Fruit fly (Drosophila melanogaster): ENCODE measurements around the gene Madm.

The Madm gene

DNA sequence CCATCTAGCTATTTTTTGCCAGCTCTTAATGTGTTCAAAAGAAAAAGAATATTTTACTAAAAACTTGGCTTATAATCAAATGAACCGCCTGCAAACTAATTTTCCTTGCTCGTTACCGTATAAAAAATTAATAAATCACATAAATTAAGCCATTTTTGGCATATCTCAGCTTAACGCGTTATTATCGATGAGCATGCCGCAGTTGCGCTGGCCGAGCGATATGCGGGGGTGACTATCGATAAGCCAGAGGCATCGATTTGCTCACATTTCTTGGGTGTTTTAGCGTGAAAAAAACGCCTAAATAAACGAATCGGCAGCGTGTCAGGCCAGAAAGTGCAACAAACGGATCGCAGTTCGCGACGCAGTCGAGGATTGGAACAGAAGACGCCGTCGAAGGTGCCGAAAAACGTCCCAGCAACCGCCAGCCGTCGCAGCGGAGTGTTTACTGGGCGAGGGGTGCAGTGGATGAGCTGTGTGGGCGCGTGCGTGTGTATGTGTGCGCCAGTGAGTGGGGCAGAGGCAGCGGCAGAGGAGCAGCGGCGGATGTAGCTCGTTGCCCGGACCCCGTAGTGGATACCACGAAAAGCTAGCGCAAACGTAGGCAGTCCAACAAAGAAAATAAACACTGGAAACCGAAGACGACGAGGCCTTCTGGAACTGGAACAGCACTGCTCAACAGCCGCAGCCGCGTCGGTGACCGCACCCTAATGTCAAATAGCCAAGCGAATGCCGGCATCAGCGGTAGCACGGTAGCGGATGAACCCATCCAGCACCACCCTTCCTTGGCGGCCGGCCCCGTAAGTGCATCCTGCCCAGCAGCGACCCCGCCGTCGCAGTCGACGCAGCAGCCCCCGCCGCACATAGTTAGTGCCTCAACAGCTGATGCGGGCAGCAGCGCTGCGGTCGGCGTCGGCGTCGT is at the start of gene Madm, which contains the start of gene Sym:
Gene Madm (plus strand): TSS at position 233 of the 919 bp plus-strand sequence.
Gene Sym (minus strand): TSS at position 199 of the 919 bp plus-strand sequence.
- no peak for TF ChIP-seq rn (GFP tag; IDR thresholded peaks at IDR 0.05)
- TF ChIP-seq CG9948 (tag; optimal IDR thresholded peaks at IDR 0.05), result no peak
- TF ChIP-seq CG17806 (tag; optimal IDR thresholded peaks at IDR 0.05), result no peak
- TF ChIP-seq gl (tag; optimal IDR thresholded peaks at IDR 0.05), result no peak
- TF ChIP-seq Ets98B (GFP tag; IDR thresholded peaks at IDR 0.05), result no peak
- TF ChIP-seq CG15710 (tag; optimal IDR thresholded peaks at IDR 0.05), result no peak
- no peak for TF ChIP-seq Pif1A (GFP tag; optimal IDR thresholded peaks at IDR 0.05)
- no peak for TF ChIP-seq CG32121 (GFP tag; IDR thresholded peaks at IDR 0.05)
- TF ChIP-seq EcR (GFP tag; optimal IDR thresholded peaks at IDR 0.05), result no peak
- TF ChIP-seq CG4496 (GFP tag; IDR thresholded peaks at IDR 0.05), result no peak
- TF ChIP-seq CG8159 (tag; optimal IDR thresholded peaks at IDR 0.05), result no peak
- TF ChIP-seq Snoo (tag; optimal IDR thresholded peaks at IDR 0.05), result no peak

DNA sequence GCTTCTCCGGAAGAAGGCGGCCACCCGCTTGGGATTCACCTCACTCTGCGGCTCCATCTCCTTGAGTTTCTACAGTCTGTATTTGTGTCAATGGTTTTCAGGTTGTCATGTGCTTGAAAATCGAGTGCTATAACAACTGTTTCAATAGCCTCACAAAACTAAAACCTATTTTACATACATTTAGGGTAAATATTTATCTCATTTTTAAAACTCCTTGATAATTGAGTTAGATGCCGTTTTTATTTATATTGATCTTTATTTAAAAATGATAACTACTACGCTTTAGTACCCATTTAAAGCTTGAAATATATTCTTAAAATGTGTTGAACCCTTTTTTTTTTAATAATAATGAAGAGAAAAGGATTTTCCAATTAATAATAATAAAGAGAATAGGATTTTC is 49.1 kb upstream of the Madm start, which contains the start of gene CG2104:
Gene CG2104 (minus strand): TSS at position 101 of the 400 bp plus-strand sequence.
- no peak for TF ChIP-seq Snoo (tag; optimal IDR thresholded peaks at IDR 0.05)
- TF ChIP-seq CG9948 (tag; optimal IDR thresholded peaks at IDR 0.05), result no peak
- no peak for TF ChIP-seq D1 (tag; optimal IDR thresholded peaks at IDR 0.05)

dm6 chr3R:5694461-5694860 is 47.8 kb upstream of the Madm start:
- no peak for TF ChIP-seq EcR (GFP tag; optimal IDR thresholded peaks at IDR 0.05)
- peak; percentile 81 for TF ChIP-seq CG12605 (GFP tag; IDR thresholded peaks at IDR 0.05)
- peak; percentile 40 for TF ChIP-seq CG15710 (tag; optimal IDR thresholded peaks at IDR 0.05)
- peak; percentile 78 for TF ChIP-seq CG8301 (tag; optimal IDR thresholded peaks at IDR 0.05)
- TF ChIP-seq CG4496 (GFP tag; IDR thresholded peaks at IDR 0.05), result peak; percentile 89
- peak; percentile 76 for TF ChIP-seq Pif1A (GFP tag; optimal IDR thresholded peaks at IDR 0.05)
- TF ChIP-seq CG32121 (GFP tag; IDR thresholded peaks at IDR 0.05), result peak; percentile 81
- TF ChIP-seq CG10348 (GFP tag; IDR thresholded peaks at IDR 0.05), result no peak
- peak; percentile 36 for TF ChIP-seq Pif1B (GFP tag; optimal IDR thresholded peaks at IDR 0.05)
- peak; percentile 62; the same call in 2 of the 3 replicates for TF ChIP-seq fd96Ca (GFP tag; IDR thresholded peaks at IDR 0.05)
- TF ChIP-seq Snoo (tag; optimal IDR thresholded peaks at IDR 0.05), result peak; percentile 11
- no peak for TF ChIP-seq D1 (tag; optimal IDR thresholded peaks at IDR 0.05)
- TF ChIP-seq gl (tag; optimal IDR thresholded peaks at IDR 0.05), result no peak
- peak; percentile 84 for TF ChIP-seq Ets98B (GFP tag; IDR thresholded peaks at IDR 0.05)
- no peak for TF ChIP-seq CG13204 (GFP tag; optimal IDR thresholded peaks at IDR 0.05)
- TF ChIP-seq rn (GFP tag; IDR thresholded peaks at IDR 0.05), result 0 out of 2 replicates have a peak, but pooled peaks have one; percentile 22
- peak; percentile 84 for TF ChIP-seq CG8159 (tag; optimal IDR thresholded peaks at IDR 0.05)
- TF ChIP-seq CG17806 (tag; optimal IDR thresholded peaks at IDR 0.05), result no peak
- TF ChIP-seq CG34367 (tag; optimal IDR thresholded peaks at IDR 0.05), result peak; percentile 49
- peak; percentile 61 for TF ChIP-seq CG14655 (GFP tag; optimal IDR thresholded peaks at IDR 0.05)
- TF ChIP-seq CG9948 (tag; optimal IDR thresholded peaks at IDR 0.05), result no peak

DNA sequence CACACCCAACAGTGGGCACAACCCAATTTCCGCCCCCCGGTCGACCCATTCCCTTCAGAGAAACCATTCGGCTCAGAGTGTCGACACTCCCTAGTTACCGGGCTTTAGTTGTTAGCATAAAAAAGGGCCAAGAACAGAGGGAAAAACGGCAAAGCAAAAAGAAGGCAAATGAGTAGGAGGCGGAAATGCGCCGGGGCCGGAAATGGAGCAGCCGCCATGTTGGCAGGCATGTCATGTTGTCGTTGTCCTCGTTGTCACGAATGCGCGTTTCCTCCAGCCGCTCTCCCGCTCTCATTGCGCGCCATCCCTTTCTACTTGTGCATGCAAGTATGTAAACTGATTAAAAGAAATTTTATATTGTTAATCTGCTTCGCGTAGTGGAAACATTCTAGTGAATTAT is 45.9 kb upstream of the Madm start:
- TF ChIP-seq CG4496 (GFP tag; IDR thresholded peaks at IDR 0.05) (peak; percentile 29; the same call in 1 of the 3 replicates), CG13204 (GFP tag; optimal IDR thresholded peaks at IDR 0.05) (no peak), Snoo (tag; optimal IDR thresholded peaks at IDR 0.05) (no peak), CG17806 (tag; optimal IDR thresholded peaks at IDR 0.05) (no peak), CG8159 (tag; optimal IDR thresholded peaks at IDR 0.05) (no peak)

- no peak for TF ChIP-seq EcR (GFP tag; optimal IDR thresholded peaks at IDR 0.05)
- TF ChIP-seq CG14655 (GFP tag; optimal IDR thresholded peaks at IDR 0.05), result no peak
- TF ChIP-seq CG4496 (GFP tag; IDR thresholded peaks at IDR 0.05), result peak; percentile 51; the same call in 1 of the 3 replicates
- peak; percentile 42; the same call in 1 of the 2 replicates for TF ChIP-seq Ets98B (GFP tag; IDR thresholded peaks at IDR 0.05)
- no peak for TF ChIP-seq Pif1B (GFP tag; optimal IDR thresholded peaks at IDR 0.05)
- TF ChIP-seq CG32121 (GFP tag; IDR thresholded peaks at IDR 0.05), result peak; percentile 29; the same call in 1 of the 2 replicates
These were observed 41.2 kb upstream of the Madm start for dm6 chr3R:5701104-5701503.

DNA sequence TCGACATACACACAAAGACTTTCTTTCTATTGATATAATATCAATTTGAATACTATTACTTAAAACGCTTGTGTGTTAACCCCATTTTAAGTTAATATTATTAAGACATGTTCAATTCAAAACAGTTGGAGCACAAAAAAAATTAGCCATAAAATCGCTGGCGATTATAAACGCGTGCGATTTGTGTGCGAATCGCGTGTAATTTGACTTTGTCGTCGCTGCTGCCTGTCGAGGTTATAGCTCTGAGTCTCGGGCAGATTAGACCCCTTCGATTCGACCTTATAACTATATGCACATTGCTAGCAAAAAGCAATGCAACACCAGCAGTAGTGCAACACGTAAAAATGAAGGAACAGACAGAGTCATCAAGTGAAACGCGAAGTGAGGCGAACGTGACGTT is 37.3 kb upstream of the Madm start:
- TF ChIP-seq Ets98B (GFP tag; IDR thresholded peaks at IDR 0.05), result no peak
- no peak for TF ChIP-seq CG17806 (tag; optimal IDR thresholded peaks at IDR 0.05)
- no peak for TF ChIP-seq CG8301 (tag; optimal IDR thresholded peaks at IDR 0.05)
- TF ChIP-seq Pif1B (GFP tag; optimal IDR thresholded peaks at IDR 0.05), result no peak
- TF ChIP-seq Pif1A (GFP tag; optimal IDR thresholded peaks at IDR 0.05), result no peak

All from whole organism, pupa.